Worm (Caenorhabditis elegans): ENCODE measurements around the gene htas-1.

Gene htas-1

ce11 chrIV:9718396-9718795 lies 35.1 kb upstream of the htas-1 start (continued):
- TF ChIP-seq nfya-1 (tag; optimal IDR thresholded peaks at IDR 0.05; ENCODE audit: borderline replicate concordance, insufficient read depth) (no peak), ceh-40 (GFP tag; IDR thresholded peaks at IDR 0.05) (no peak), snpc-4 (GFP tag; optimal IDR thresholded peaks at IDR 0.05) (no peak), snpc-4 (tag; optimal IDR thresholded peaks at IDR 0.05) (peak in 3 of 4 experiments; percentile 19 to 23 (median 21)), ztf-18 (tag; optimal IDR thresholded peaks at IDR 0.05) (peak; percentile 9)

- no peak for TF ChIP-seq unc-62 (GFP tag; optimal IDR thresholded peaks at IDR 0.05)
- TF ChIP-seq Y53G8AR.9 (GFP tag; conservative IDR thresholded peaks at IDR 0.05): no peak
- no peak for TF ChIP-seq fkh-3 (tag; optimal IDR thresholded peaks at IDR 0.05)
- no peak for TF ChIP-seq tbp1 (GFP tag; optimal IDR thresholded peaks at IDR 0.05)
- no peak for TF ChIP-seq attf-3 (GFP tag; conservative IDR thresholded peaks at IDR 0.05)
- TF ChIP-seq die-1 (tag; optimal IDR thresholded peaks at IDR 0.05): no peak
- TF ChIP-seq ceh-100 (GFP tag; IDR thresholded peaks at IDR 0.05): no peak
- TF ChIP-seq athp-1 (tag; optimal IDR thresholded peaks at IDR 0.05): no peak
Observed at ce11 chrIV:9717844-9718243, 34.5 kb upstream of the htas-1 start.

- no peak for TF ChIP-seq attf-3 (GFP tag; conservative IDR thresholded peaks at IDR 0.05)
- TF ChIP-seq nhr-80 (tag; optimal IDR thresholded peaks at IDR 0.05): peak; percentile 72
Observed at ce11 chrIV:9716490-9716889, 33.2 kb upstream of the htas-1 start.

ce11 chrIV:9714264-9714663 lies 30.9 kb upstream of the htas-1 start:
- no peak for TF ChIP-seq dpl-1 (GFP tag; optimal IDR thresholded peaks at IDR 0.05)
- no peak for TF ChIP-seq B0019.2 (GFP tag; conservative IDR thresholded peaks at IDR 0.05)
- no peak for TF ChIP-seq pbrm-1 (GFP tag; IDR thresholded peaks at IDR 0.05)
- no peak for TF ChIP-seq madf-8 (GFP tag; conservative IDR thresholded peaks at IDR 0.05)
- TF ChIP-seq xnd-1 (tag; optimal IDR thresholded peaks at IDR 0.05): no peak
- TF ChIP-seq Y95B8A.8 (GFP tag; IDR thresholded peaks at IDR 0.05): no peak
- no peak for TF ChIP-seq F22D6.2 (tag; optimal IDR thresholded peaks at IDR 0.05)
- TF ChIP-seq atf-7 (tag; optimal IDR thresholded peaks at IDR 0.05): no peak
- no peak for TF ChIP-seq ceh-40 (GFP tag; IDR thresholded peaks at IDR 0.05)
- TF ChIP-seq ztf-28 (GFP tag; IDR thresholded peaks at IDR 0.05): no peak

ce11 chrIV:9712782-9713181 lies 29.4 kb upstream of the htas-1 start, which contains the start of gene K01H12.4:
Gene K01H12.4, plus strand, starts transcription at chrIV:9713082.
- TF ChIP-seq hlh-26 (GFP tag; conservative IDR thresholded peaks at IDR 0.05) (no peak), ccch-3 (GFP tag; optimal IDR thresholded peaks at IDR 0.05) (no peak), F52B5.7 (tag; optimal IDR thresholded peaks at IDR 0.05) (no peak), ceh-79 (tag; optimal IDR thresholded peaks at IDR 0.05) (no peak), B0019.2 (GFP tag; conservative IDR thresholded peaks at IDR 0.05) (no peak), F57A8.1 (GFP tag; optimal IDR thresholded peaks at IDR 0.05) (no peak), unc-130 (GFP tag; optimal IDR thresholded peaks at IDR 0.05) (no peak), Y79H2A.3 (GFP tag; conservative IDR thresholded peaks at IDR 0.05) (no peak), ceh-100 (GFP tag; IDR thresholded peaks at IDR 0.05) (no peak), bed-1 (GFP tag; IDR thresholded peaks at IDR 0.05) (no peak), egl-44 (GFP tag; IDR thresholded peaks at IDR 0.05) (no peak), ceh-40 (GFP tag; IDR thresholded peaks at IDR 0.05) (no peak), F33H1.4 (GFP tag; IDR thresholded peaks at IDR 0.05) (no peak), F49E8.2 (tag; optimal IDR thresholded peaks at IDR 0.05; ENCODE audit: insufficient read depth) (no peak), him-1 (tag; optimal IDR thresholded peaks at IDR 0.05) (no peak), pbrm-1 (GFP tag; IDR thresholded peaks at IDR 0.05) (no peak), ztf-3 (GFP tag; optimal IDR thresholded peaks at IDR 0.05) (no peak), Y56A3A.18 (GFP tag; IDR thresholded peaks at IDR 0.05) (no peak), lin-40 (tag; optimal IDR thresholded peaks at IDR 0.05) (no peak)

Data from whole organism, young adult.